Fruit fly (Drosophila melanogaster): ENCODE data around the gene Pka-R1.

Gene Pka-R1

dm6 chr3L:20841465-20842109 lies 25.7 kb downstream of the Pka-R1 start, which contains the start of the genes CSN3 and CG11456:
Gene CSN3 (minus strand): TSS chr3L:20841576.
Gene CG11456 (plus strand): TSS chr3L:20841987.
- TF ChIP-seq OdsH (GFP tag; optimal IDR thresholded peaks at IDR 0.05) (no peak), foxo (GFP tag; optimal IDR thresholded peaks at IDR 0.05) (peak in 1 of 2 experiments; percentile 71), Hnf4 (GFP tag; optimal IDR thresholded peaks at IDR 0.05) (peak; percentile 77), dsf (GFP tag; optimal IDR thresholded peaks at IDR 0.05; ENCODE audit: borderline replicate concordance) (no peak), Dfd (GFP tag; optimal IDR thresholded peaks at IDR 0.05) (no peak), Rel (GFP tag; optimal IDR thresholded peaks at IDR 0.05) (no peak), Rel (tag; optimal IDR thresholded peaks at IDR 0.05) (no peak), Myc (optimal IDR thresholded peaks at IDR 0.05) (peak; percentile 56), HLH106 (tag; optimal IDR thresholded peaks at IDR 0.05) (no peak), Mio (GFP tag; optimal IDR thresholded peaks at IDR 0.05) (no peak), lola (GFP tag; optimal IDR thresholded peaks at IDR 0.05) (no peak), sv (GFP tag; optimal IDR thresholded peaks at IDR 0.05) (peak; percentile 47), Dif (GFP tag; optimal IDR thresholded peaks at IDR 0.05; ENCODE audit: partially characterized antibody) (no peak), pan (optimal IDR thresholded peaks at IDR 0.05) (no peak), CrebA (GFP tag; optimal IDR thresholded peaks at IDR 0.05; ENCODE audit: borderline replicate concordance) (no peak), Sp1 (GFP tag; optimal IDR thresholded peaks at IDR 0.05) (no peak), brk (GFP tag; optimal IDR thresholded peaks at IDR 0.05) (peak; percentile 66), Hr83 (GFP tag; optimal IDR thresholded peaks at IDR 0.05; ENCODE audit: poor library complexity, severe bottlenecking) (peak; percentile 67), ey (GFP tag; optimal IDR thresholded peaks at IDR 0.05) (peak; percentile 51), woc (GFP tag; optimal IDR thresholded peaks at IDR 0.05) (no peak), h (GFP tag; optimal IDR thresholded peaks at IDR 0.05) (peak; percentile 70), psq (GFP tag; optimal IDR thresholded peaks at IDR 0.05) (peak; percentile 11), tai (GFP tag; optimal IDR thresholded peaks at IDR 0.05) (peak; percentile 85), jim (GFP tag; optimal IDR thresholded peaks at IDR 0.05) (peak; percentile 4), usp (GFP tag; optimal IDR thresholded peaks at IDR 0.05) (no peak), CG9705 (GFP tag; optimal IDR thresholded peaks at IDR 0.05) (no peak), N (GFP tag; optimal IDR thresholded peaks at IDR 0.05) (no peak), Vsx2 (GFP tag; optimal IDR thresholded peaks at IDR 0.05; ENCODE audit: partially characterized antibody) (no peak), Jra (GFP tag; optimal IDR thresholded peaks at IDR 0.05) (peak; percentile 64), Abd-B (GFP tag; optimal IDR thresholded peaks at IDR 0.05) (no peak), sage (GFP tag; optimal IDR thresholded peaks at IDR 0.05) (no peak), rgr (GFP tag; optimal IDR thresholded peaks at IDR 0.05) (peak; percentile 56), fru (GFP tag; optimal IDR thresholded peaks at IDR 0.05) (peak; percentile 62), GATAd (GFP tag; optimal IDR thresholded peaks at IDR 0.05) (no peak), dl (GFP tag; optimal IDR thresholded peaks at IDR 0.05; ENCODE audit: insufficient read depth in 1 of 2, partially characterized antibody in 2 of 2) (no peak), Hr78 (GFP tag; optimal IDR thresholded peaks at IDR 0.05) (no peak), CG32264 (GFP tag; optimal IDR thresholded peaks at IDR 0.05) (no peak), br (GFP tag; optimal IDR thresholded peaks at IDR 0.05) (no peak), dmrt93B (GFP tag; optimal IDR thresholded peaks at IDR 0.05) (no peak)

- TF ChIP-seq dsf (GFP tag; optimal IDR thresholded peaks at IDR 0.05; ENCODE audit: borderline replicate concordance) (no peak), lola (GFP tag; optimal IDR thresholded peaks at IDR 0.05) (no peak), h (GFP tag; optimal IDR thresholded peaks at IDR 0.05) (no peak)
These were observed 32.7 kb downstream of the Pka-R1 start for dm6 chr3L:20848572-20848971.

- TF ChIP-seq rgr (GFP tag; optimal IDR thresholded peaks at IDR 0.05) = no peak
- TF ChIP-seq Hr83 (GFP tag; optimal IDR thresholded peaks at IDR 0.05; ENCODE audit: poor library complexity, severe bottlenecking) = no peak
- TF ChIP-seq Jra (GFP tag; optimal IDR thresholded peaks at IDR 0.05) = no peak
- TF ChIP-seq dl (GFP tag; optimal IDR thresholded peaks at IDR 0.05; ENCODE audit: insufficient read depth in 1 of 2, partially characterized antibody in 2 of 2) = no peak
These were observed 41.7 kb downstream of the Pka-R1 start for dm6 chr3L:20857609-20858008.
